Worm (Caenorhabditis elegans) whole organism, L4 larva: ENCODE measurements around the gene osg-1.

ENCODE experiments used
- ZK337.2 ChIP-seq: fragments of 200-800 bp; sonication (Bioruptor generic); IDR thresholded peaks from 2 replicates; pipeline ENCODE4 v1.3.6; 2022; ENCODE audit warnings: missing genetic modification reagents, missing genetic modification characterization, missing compliant biosample characterization
- ama-1 ChIP-seq: fragments of 150-350 bp; optimal IDR thresholded peaks from 2 replicates; lab custom pipeline; 2014; ENCODE audit warnings: inconsistent platforms, mixed read lengths
- ceh-82 ChIP-seq: sonication (generic microtip); optimal IDR thresholded peaks from 2 replicates; lab custom pipeline; 2017; ENCODE audit warnings: missing biosample characterization, missing genetic modification characterization
- ctbp-1 ChIP-seq: fragments of 200-800 bp; sonication (Bioruptor generic); IDR thresholded peaks from 2 replicates; pipeline ENCODE4 v1.3.6; 2022; ENCODE audit warnings: missing genetic modification reagents, missing genetic modification characterization, missing compliant biosample characterization
- nhr-102 ChIP-seq: sonication (generic microtip); optimal IDR thresholded peaks from 2 replicates; lab custom pipeline; 2016; ENCODE audit warnings: mild to moderate bottlenecking, missing genetic modification characterization, moderate library complexity, missing compliant biosample characterization
- pha-4 ChIP-seq, 2 experiments: fragments of 150-350 bp in 1 of 2; fragments of 200-800 bp in 1 of 2; sonication (Bioruptor generic) in 1 of 2; IDR thresholded peaks in 1 of 2; optimal IDR thresholded peaks in 1 of 2; 2 replicates each; pipeline versions ENCODE4 v1.3.6 to Lab custom; 2014 to 2022; ENCODE audit warnings: missing genetic modification characterization in 2 of 2, missing genetic modification reagents in 2 of 2, missing biosample characterization in 1 of 2, missing compliant biosample characterization in 1 of 2
- saeg-2 ChIP-seq: fragments of 200-800 bp; sonication (Bioruptor generic); IDR thresholded peaks from 2 replicates; pipeline ENCODE4 v1.3.6; 2022; ENCODE audit warnings: missing genetic modification reagents, missing genetic modification characterization, missing compliant biosample characterization
- snpc-4 ChIP-seq: fragments of 150-350 bp; optimal IDR thresholded peaks from 2 replicates; lab custom pipeline; 2014; ENCODE audit warnings: missing biosample characterization, missing genetic modification characterization
- zag-1 ChIP-seq: fragments of 150-350 bp; optimal IDR thresholded peaks from 2 replicates; lab custom pipeline; 2014; ENCODE audit warnings: missing biosample characterization, missing genetic modification characterization
- ztf-11 ChIP-seq: fragments of 150-350 bp; optimal IDR thresholded peaks from 2 replicates; lab custom pipeline; 2014; ENCODE audit warnings: missing biosample characterization, missing genetic modification characterization

DNA sequence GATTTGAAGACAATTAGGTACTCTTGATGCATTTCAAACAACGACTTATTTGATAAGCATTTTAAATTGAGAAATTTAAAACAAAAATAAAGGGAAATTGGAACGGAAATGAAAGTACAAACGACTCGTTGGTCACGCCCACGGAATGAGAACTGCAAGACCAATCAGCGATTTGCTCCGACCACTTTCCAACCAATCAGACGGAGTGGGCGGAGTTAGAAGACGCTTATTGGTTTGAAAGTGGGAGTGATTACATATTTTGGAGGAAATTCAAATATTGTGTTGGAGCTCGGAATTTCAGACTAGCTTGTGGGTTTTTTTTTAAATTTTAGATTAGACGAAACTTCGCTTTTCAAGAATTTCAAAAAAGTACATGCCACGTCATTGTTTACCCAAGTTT lies 18.3 kb upstream of the osg-1 start:
- TF ChIP-seq ZK337.2 (GFP tag; lab: Robert Waterston, UW) = no peak
- no peak for TF ChIP-seq ztf-11 (tag; lab: Kevin White, UChicago)
- TF ChIP-seq snpc-4 (tag; lab: Kevin White, UChicago) = no peak
- TF ChIP-seq zag-1 = no peak
- no peak for TF ChIP-seq ceh-82 (tag; lab: Kevin White, UChicago)
- TF ChIP-seq nhr-102 = no peak
- TF ChIP-seq pha-4 (GFP tag; IDR thresholded peaks at IDR 0.05; lab: Robert Waterston, UW) = no peak
- no peak for TF ChIP-seq pha-4 (tag; optimal IDR thresholded peaks at IDR 0.05; lab: Kevin White, UChicago)
- TF ChIP-seq saeg-2 (GFP tag; lab: Robert Waterston, UW) = no peak
- TF ChIP-seq ama-1 (lab: Kevin White, UChicago) = no peak
- TF ChIP-seq ctbp-1 = no peak
